Worm (Caenorhabditis elegans) whole organism, mixed stage, embryonic: ENCODE measurements around the gene pfk-1.2.

Experiments used
- M03D4.4 ChIP-seq: sonication (generic microtip); optimal IDR thresholded peaks from 2 replicates; lab custom pipeline; 2017; ENCODE audit warnings: mild to moderate bottlenecking, missing genetic modification characterization, missing compliant biosample characterization
- bed-3 ChIP-seq: fragments of 200-800 bp; sonication (Bioruptor generic); optimal IDR thresholded peaks from 3 replicates; lab custom pipeline; 2018; ENCODE audit warnings: mild to moderate bottlenecking, missing genetic modification characterization, moderate library complexity, missing compliant biosample characterization
- blmp-1 ChIP-seq: fragments of 150-350 bp; optimal IDR thresholded peaks from 2 replicates; lab custom pipeline; 2014; ENCODE audit warnings: missing biosample characterization, missing genetic modification characterization
- ceh-39 ChIP-seq: fragments of 150-350 bp; optimal IDR thresholded peaks from 2 replicates; lab custom pipeline; 2014; ENCODE audit warnings: missing biosample characterization, missing genetic modification characterization
- ceh-43 ChIP-seq: fragments of 200-800 bp; sonication (Bioruptor generic); optimal IDR thresholded peaks from 2 replicates; lab custom pipeline; 2018; ENCODE audit warnings: mild to moderate bottlenecking, missing genetic modification characterization, moderate library complexity, missing compliant biosample characterization
- ces-1 ChIP-seq: fragments of 150-350 bp; optimal IDR thresholded peaks from 2 replicates; lab custom pipeline; 2014; ENCODE audit warnings: missing biosample characterization, missing genetic modification reagents, missing genetic modification characterization
- cnd-1 ChIP-seq: fragments of 200-800 bp; sonication (Bioruptor generic); optimal IDR thresholded peaks from 2 replicates; lab custom pipeline; 2018; ENCODE audit warnings: mild to moderate bottlenecking, missing genetic modification characterization, missing compliant biosample characterization
- drap-1 ChIP-seq: fragments of 200-800 bp; sonication (Bioruptor generic); optimal IDR thresholded peaks from 3 replicates; lab custom pipeline; 2018; ENCODE audit warnings: mild to moderate bottlenecking, missing genetic modification characterization, missing compliant biosample characterization
- elt-1 ChIP-seq: sonication (generic microtip); optimal IDR thresholded peaks from 2 replicates; lab custom pipeline; 2017; ENCODE audit warnings: missing genetic modification characterization, mild to moderate bottlenecking, missing compliant biosample characterization, antibody characterized with exemption, moderate library complexity, borderline replicate concordance; ENCODE audit not compliant: insufficient read depth
- elt-3 ChIP-seq: fragments of 150-350 bp; optimal IDR thresholded peaks from 2 replicates; lab custom pipeline; 2014; ENCODE audit warnings: missing biosample characterization, missing genetic modification characterization
- flh-1 ChIP-seq: fragments of 200-800 bp; sonication (Bioruptor generic); optimal IDR thresholded peaks from 2 replicates; lab custom pipeline; 2018; ENCODE audit warnings: mild to moderate bottlenecking, missing genetic modification characterization, moderate library complexity, missing compliant biosample characterization
- ham-2 ChIP-seq: fragments of 200-800 bp; sonication (Bioruptor generic); optimal IDR thresholded peaks from 2 replicates; lab custom pipeline; 2018; ENCODE audit warnings: mild to moderate bottlenecking, missing genetic modification characterization, missing compliant biosample characterization
- hlh-1 ChIP-seq: fragments of 150-350 bp; optimal IDR thresholded peaks from 2 replicates; lab custom pipeline; 2014; ENCODE audit warnings: missing biosample characterization, missing genetic modification reagents, missing genetic modification characterization
- lin-13 ChIP-seq: fragments of 150-350 bp; optimal IDR thresholded peaks from 2 replicates; lab custom pipeline; 2014; ENCODE audit warnings: missing biosample characterization, missing genetic modification characterization
- lin-32 ChIP-seq: fragments of 200-800 bp; sonication (Bioruptor generic); optimal IDR thresholded peaks from 2 replicates; lab custom pipeline; 2018; ENCODE audit warnings: mild to moderate bottlenecking, missing genetic modification characterization, missing compliant biosample characterization
- lsy-2 ChIP-seq: fragments of 150-350 bp; optimal IDR thresholded peaks from 2 replicates; lab custom pipeline; 2014; ENCODE audit warnings: missing biosample characterization, missing genetic modification characterization
- mab-5 ChIP-seq: fragments of 150-350 bp; optimal IDR thresholded peaks from 2 replicates; lab custom pipeline; 2014; ENCODE audit warnings: missing biosample characterization, missing genetic modification characterization
- mep-1 ChIP-seq: fragments of 150-350 bp; optimal IDR thresholded peaks from 2 replicates; lab custom pipeline; 2017; ENCODE audit warnings: missing biosample characterization, missing genetic modification reagents, missing genetic modification characterization, inconsistent platforms
- nhr-12 ChIP-seq: fragments of 150-350 bp; optimal IDR thresholded peaks from 2 replicates; lab custom pipeline; 2014; ENCODE audit warnings: missing biosample characterization, missing genetic modification characterization
- nhr-2 ChIP-seq: fragments of 150-350 bp; optimal IDR thresholded peaks from 2 replicates; lab custom pipeline; 2014; ENCODE audit warnings: missing biosample characterization, missing genetic modification characterization
- nhr-237 ChIP-seq: fragments of 150-350 bp; optimal IDR thresholded peaks from 2 replicates; lab custom pipeline; 2014; ENCODE audit warnings: missing biosample characterization, missing genetic modification characterization
- nhr-76 ChIP-seq: sonication (generic microtip); optimal IDR thresholded peaks from 2 replicates; lab custom pipeline; 2017; ENCODE audit warnings: missing biosample characterization, missing genetic modification characterization
- pha-4 ChIP-seq: fragments of 150-350 bp; optimal IDR thresholded peaks from 2 replicates; lab custom pipeline; 2018; ENCODE audit warnings: missing biosample characterization, missing genetic modification reagents, missing genetic modification characterization
- sem-2 ChIP-seq: fragments of 200-800 bp; sonication (Bioruptor generic); optimal IDR thresholded peaks from 2 replicates; lab custom pipeline; 2018; ENCODE audit warnings: mild to moderate bottlenecking, missing genetic modification characterization, missing compliant biosample characterization
- snpc-4 ChIP-seq: fragments of 150-350 bp; optimal IDR thresholded peaks from 2 replicates; lab custom pipeline; 2014; ENCODE audit warnings: missing biosample characterization, missing genetic modification characterization
- sptf-1 ChIP-seq: sonication (generic microtip); optimal IDR thresholded peaks from 2 replicates; lab custom pipeline; 2017; ENCODE audit warnings: mild to moderate bottlenecking, missing genetic modification characterization, moderate library complexity, missing compliant biosample characterization
- tbx-8 ChIP-seq: fragments of 200-800 bp; sonication (Bioruptor generic); optimal IDR thresholded peaks from 2 replicates; lab custom pipeline; 2018; ENCODE audit warnings: mild to moderate bottlenecking, missing genetic modification characterization, moderate library complexity, missing compliant biosample characterization
- unc-120 ChIP-seq: sonication (generic microtip); optimal IDR thresholded peaks from 2 replicates; lab custom pipeline; 2017; ENCODE audit warnings: missing genetic modification characterization, missing compliant biosample characterization; ENCODE audit not compliant: poor library complexity, severe bottlenecking
- unc-39 ChIP-seq: fragments of 150-350 bp; optimal IDR thresholded peaks from 2 replicates; lab custom pipeline; 2014; ENCODE audit warnings: missing biosample characterization, missing genetic modification characterization
- unc-62 ChIP-seq: fragments of 150-350 bp; optimal IDR thresholded peaks from 2 replicates; lab custom pipeline; 2014; ENCODE audit warnings: missing biosample characterization, missing genetic modification reagents, missing genetic modification characterization
- zip-8 ChIP-seq: fragments of 150-350 bp; optimal IDR thresholded peaks from 2 replicates; lab custom pipeline; 2014; ENCODE audit warnings: missing biosample characterization, missing genetic modification characterization

Gene pfk-1.2

ce11 chrV:9503152-9503817 is 28.3 kb upstream of the pfk-1.2 start (continued):
- TF ChIP-seq bed-3 (peak; percentile 82), lin-32 (GFP tag; lab: Kevin White, UChicago) (peak; percentile 87), unc-39 (no peak), mep-1 (tag; lab: Kevin White, UChicago) (peak; percentile 62), ham-2 (peak; percentile 93), drap-1 (GFP tag; lab: Kevin White, UChicago) (peak; percentile 92), sem-2 (GFP tag; lab: Kevin White, UChicago) (peak; percentile 88)

ce11 chrV:9504474-9504960 is 27.1 kb upstream of the pfk-1.2 start, which contains the start of gene haao-1:
Gene haao-1 (plus strand): TSS chrV:9504910.
- TF ChIP-seq elt-3 (tag; lab: Kevin White, UChicago) (no peak), hlh-1 (tag; lab: Kevin White, UChicago) (no peak), snpc-4 (no peak), tbx-8 (GFP tag; lab: Kevin White, UChicago) (no peak), ham-2 (no peak), mab-5 (tag; lab: Kevin White, UChicago) (no peak), lsy-2 (tag; lab: Kevin White, UChicago) (no peak), nhr-237 (no peak), ceh-39 (tag; lab: Kevin White, UChicago) (no peak), zip-8 (tag; lab: Kevin White, UChicago) (no peak), drap-1 (GFP tag; lab: Kevin White, UChicago) (no peak), lin-13 (tag; lab: Kevin White, UChicago) (no peak), pha-4 (tag; lab: Kevin White, UChicago) (no peak), nhr-76 (tag; lab: Kevin White, UChicago) (no peak), elt-1 (tag; lab: Kevin White, UChicago) (no peak), unc-62 (no peak), M03D4.4 (tag; lab: Kevin White, UChicago) (no peak), ces-1 (no peak)

- TF ChIP-seq sptf-1 (tag; lab: Kevin White, UChicago) (no peak), ces-1 (no peak), mab-5 (tag; lab: Kevin White, UChicago) (no peak)
These were observed 24.7 kb upstream of the pfk-1.2 start for ce11 chrV:9506931-9507330.

DNA sequence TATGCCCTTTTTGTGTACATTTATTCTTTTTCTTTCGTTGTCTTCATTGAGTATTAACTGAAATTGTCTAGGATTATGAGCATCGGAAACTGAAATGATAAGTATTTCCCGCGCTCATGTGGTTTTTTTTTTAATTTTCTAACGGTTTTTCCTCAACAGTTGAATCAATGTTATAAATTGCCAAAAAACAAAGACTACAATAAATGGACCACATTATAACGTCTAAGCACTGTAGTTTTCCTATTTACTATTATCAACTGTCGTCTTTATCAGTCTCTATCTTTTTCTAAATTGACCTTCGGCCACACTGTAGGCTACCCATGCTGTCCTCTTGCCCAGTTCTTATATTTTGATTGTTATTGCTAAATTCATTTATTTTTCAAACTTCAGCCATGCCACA is 23.9 kb upstream of the pfk-1.2 start, which contains the start of gene acs-14:
Gene acs-14 (plus strand): TSS at position 391 of the 400 bp plus-strand sequence.
- TF ChIP-seq ces-1 (no peak), nhr-76 (tag; lab: Kevin White, UChicago) (no peak), unc-120 (tag; lab: Kevin White, UChicago) (no peak), mep-1 (tag; lab: Kevin White, UChicago) (no peak), ceh-39 (tag; lab: Kevin White, UChicago) (no peak)

DNA sequence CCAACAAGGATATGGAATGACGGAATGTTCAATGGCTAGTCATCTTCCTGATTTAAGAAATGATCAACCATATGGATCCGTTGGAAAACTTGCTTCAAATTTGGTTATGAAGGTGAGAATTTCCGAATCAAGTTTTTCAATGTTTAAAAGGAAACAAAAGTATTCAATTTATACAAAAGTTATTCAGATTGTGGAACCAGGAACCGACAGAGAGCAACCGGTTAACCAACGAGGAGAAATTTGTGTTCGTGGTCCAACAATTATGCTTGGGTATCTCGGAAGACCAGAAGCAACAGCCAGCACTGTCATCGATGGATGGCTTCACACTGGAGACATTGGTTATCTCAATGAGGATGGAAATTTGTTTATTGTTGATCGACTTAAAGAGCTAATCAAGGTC is 22.0 kb upstream of the pfk-1.2 start:
- TF ChIP-seq tbx-8 (GFP tag; lab: Kevin White, UChicago): no peak
- no peak for TF ChIP-seq nhr-2 (tag; lab: Kevin White, UChicago)
- TF ChIP-seq bed-3: no peak
- TF ChIP-seq unc-120 (tag; lab: Kevin White, UChicago): no peak
- no peak for TF ChIP-seq elt-3 (tag; lab: Kevin White, UChicago)
- no peak for TF ChIP-seq M03D4.4 (tag; lab: Kevin White, UChicago)
- TF ChIP-seq pha-4 (tag; lab: Kevin White, UChicago): no peak
- TF ChIP-seq ceh-43 (GFP tag; lab: Kevin White, UChicago): no peak
- no peak for TF ChIP-seq elt-1 (tag; lab: Kevin White, UChicago)
- no peak for TF ChIP-seq zip-8 (tag; lab: Kevin White, UChicago)
- no peak for TF ChIP-seq blmp-1 (tag; lab: Kevin White, UChicago)
- TF ChIP-seq lin-32 (GFP tag; lab: Kevin White, UChicago): no peak
- no peak for TF ChIP-seq lsy-2 (tag; lab: Kevin White, UChicago)
- no peak for TF ChIP-seq mab-5 (tag; lab: Kevin White, UChicago)
- no peak for TF ChIP-seq cnd-1 (tag; lab: Kevin White, UChicago)
- no peak for TF ChIP-seq flh-1 (GFP tag; lab: Kevin White, UChicago)
- no peak for TF ChIP-seq nhr-12 (tag; lab: Kevin White, UChicago)
- no peak for TF ChIP-seq ceh-39 (tag; lab: Kevin White, UChicago)
